Worm (Caenorhabditis elegans): ENCODE measurements around the gene Y4C6B.1.

The Y4C6B.1 gene

ce11 chrIV:5400609-5401008 lies 46.3 kb downstream of the Y4C6B.1 start, which contains the start of gene ZK616.1:
Gene ZK616.1 (plus strand): TSS chrIV:5400909.
- TF ChIP-seq nhr-232 (tag; optimal IDR thresholded peaks at IDR 0.05) (no peak), Y22D7AL.16 (tag; optimal IDR thresholded peaks at IDR 0.05) (no peak), ztf-16 (tag; optimal IDR thresholded peaks at IDR 0.05) (no peak), ahr-1 (tag; optimal IDR thresholded peaks at IDR 0.05) (no peak), nfya-1 (tag; optimal IDR thresholded peaks at IDR 0.05) (no peak), pag-3 (tag; optimal IDR thresholded peaks at IDR 0.05; ENCODE audit: borderline replicate concordance) (no peak), lin-11 (tag; optimal IDR thresholded peaks at IDR 0.05) (no peak), tbx-7 (tag; optimal IDR thresholded peaks at IDR 0.05) (no peak), ets-4 (tag; optimal IDR thresholded peaks at IDR 0.05) (no peak), pha-2 (tag; optimal IDR thresholded peaks at IDR 0.05) (no peak), ceh-19 (GFP tag; optimal IDR thresholded peaks at IDR 0.05) (no peak), fax-1 (tag; optimal IDR thresholded peaks at IDR 0.05) (no peak), unc-55 (GFP tag; optimal IDR thresholded peaks at IDR 0.05) (no peak)

- TF ChIP-seq ets-4 (tag; optimal IDR thresholded peaks at IDR 0.05) (no peak), lim-6 (tag; optimal IDR thresholded peaks at IDR 0.05) (no peak), C08G9.2 (tag; optimal IDR thresholded peaks at IDR 0.05) (no peak), ceh-48 (tag; optimal IDR thresholded peaks at IDR 0.05) (no peak), unc-42 (tag; optimal IDR thresholded peaks at IDR 0.05) (no peak), madf-2 (tag; optimal IDR thresholded peaks at IDR 0.05) (no peak), nfya-1 (tag; optimal IDR thresholded peaks at IDR 0.05) (no peak), ceh-34 (tag; optimal IDR thresholded peaks at IDR 0.05) (no peak), lin-11 (tag; optimal IDR thresholded peaks at IDR 0.05) (no peak), ceh-30 (tag; optimal IDR thresholded peaks at IDR 0.05) (no peak), T23F11.4 (GFP tag; optimal IDR thresholded peaks at IDR 0.05) (no peak)
Measured at ce11 chrIV:5405345-5405744, 51.1 kb downstream of the Y4C6B.1 start, which contains the start of gene ZK616.61. Gene ZK616.61 (plus strand): TSS chrIV:5405645.

All from whole organism, late embryonic.